Fruit fly (Drosophila melanogaster): Measurements from ENCODE around the gene sds22.
A peak's percentile ranks its signal among the peaks of the same experiment; 100 is the strongest.

The sds22 gene

DNA sequence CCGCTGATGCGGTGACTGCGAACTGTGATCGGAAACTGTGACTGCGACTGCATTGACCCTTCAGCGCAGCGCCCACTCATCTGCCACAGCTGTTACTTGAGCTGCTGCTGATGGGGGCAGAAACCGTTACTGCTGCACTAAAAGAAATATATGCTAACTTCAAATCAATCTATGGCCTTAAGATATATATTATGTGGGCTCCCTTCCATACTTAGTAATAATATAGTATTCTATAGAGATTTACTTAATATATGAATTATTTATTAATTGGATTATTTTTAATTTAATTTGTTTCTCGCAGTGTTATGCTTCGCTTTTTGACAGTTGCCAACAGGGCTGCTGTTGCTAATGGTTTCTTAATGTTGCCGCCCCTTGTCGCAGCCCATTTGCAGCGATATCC, 12.3 kb upstream of the sds22 start (continued):
- TF ChIP-seq CG14667 (GFP tag; IDR thresholded peaks at IDR 0.05) (no peak), amos (GFP tag; IDR thresholded peaks at IDR 0.05; ENCODE audit: partially characterized antibody) (no peak), Rx (GFP tag; IDR thresholded peaks at IDR 0.05) (no peak), CG10431 (GFP tag; optimal IDR thresholded peaks at IDR 0.05) (no peak), CG1792 (GFP tag; optimal IDR thresholded peaks at IDR 0.05) (no peak), Camta (GFP tag; optimal IDR thresholded peaks at IDR 0.05) (no peak), Taf1 (GFP tag; IDR thresholded peaks at IDR 0.05) (no peak), gem (tag; optimal IDR thresholded peaks at IDR 0.05) (peak; percentile 45), gro (GFP tag; optimal IDR thresholded peaks at IDR 0.05) (no peak), CG8765 (GFP tag; IDR thresholded peaks at IDR 0.05) (no peak), sens (GFP tag) (no peak), h (optimal IDR thresholded peaks at IDR 0.05) (no peak), Dll (GFP tag; IDR thresholded peaks at IDR 0.05; ENCODE audit: partially characterized antibody) (no peak), CG11093 (GFP tag; IDR thresholded peaks at IDR 0.05) (no peak), CG10959 (GFP tag; IDR thresholded peaks at IDR 0.05) (no peak), pita (GFP tag; optimal IDR thresholded peaks at IDR 0.05) (no peak), sd (tag; optimal IDR thresholded peaks at IDR 0.05) (no peak), CG11504 (tag; optimal IDR thresholded peaks at IDR 0.05) (peak; percentile 48), CG4404 (GFP tag; IDR thresholded peaks at IDR 0.05) (no peak), sr (GFP tag; IDR thresholded peaks at IDR 0.05) (peak; percentile 22; the same call in 1 of the 3 replicates), CG2678 (tag; optimal IDR thresholded peaks at IDR 0.05) (peak; percentile 4), cad (GFP tag; optimal IDR thresholded peaks at IDR 0.05) (no peak), Nf-YB (GFP tag; optimal IDR thresholded peaks at IDR 0.05) (no peak), YL-1 (GFP tag; optimal IDR thresholded peaks at IDR 0.05) (no peak), CG8944 (GFP tag; optimal IDR thresholded peaks at IDR 0.05) (no peak), Side (GFP tag; optimal IDR thresholded peaks at IDR 0.05) (no peak), Antp (GFP tag; optimal IDR thresholded peaks at IDR 0.05) (no peak), schlank (tag; optimal IDR thresholded peaks at IDR 0.05) (no peak), CG8290 (GFP tag; optimal IDR thresholded peaks at IDR 0.05) (no peak), CG8290 (tag; optimal IDR thresholded peaks at IDR 0.05) (no peak), Stat92E (GFP tag; optimal IDR thresholded peaks at IDR 0.05) (no peak), ac (GFP tag; optimal IDR thresholded peaks at IDR 0.05) (no peak), Optix (GFP tag; IDR thresholded peaks at IDR 0.05) (no peak), CG17361 (GFP tag; IDR thresholded peaks at IDR 0.05) (peak; percentile 43; the same call in 1 of the 3 replicates), ase (GFP tag; IDR thresholded peaks at IDR 0.05) (no peak), CG6813 (GFP tag; optimal IDR thresholded peaks at IDR 0.05) (no peak), CG2129 (GFP tag; IDR thresholded peaks at IDR 0.05; ENCODE audit: partially characterized antibody) (no peak), H15 (GFP tag; IDR thresholded peaks at IDR 0.05) (no peak), fd96Cb (tag; optimal IDR thresholded peaks at IDR 0.05) (peak; percentile 10), GATAe (GFP tag; conservative IDR thresholded peaks at IDR 0.05) (no peak), CG17829 (tag; optimal IDR thresholded peaks at IDR 0.05) (no peak), vvl (GFP tag; IDR thresholded peaks at IDR 0.05) (no peak), CG18476 (GFP tag; optimal IDR thresholded peaks at IDR 0.05) (no peak), bab2 (GFP tag; optimal IDR thresholded peaks at IDR 0.05) (no peak), sug (tag; optimal IDR thresholded peaks at IDR 0.05) (no peak), insv (GFP tag; optimal IDR thresholded peaks at IDR 0.05) (no peak), Ets97D (GFP tag; optimal IDR thresholded peaks at IDR 0.05) (no peak), lilli (GFP tag; optimal IDR thresholded peaks at IDR 0.05) (no peak), ranshi (GFP tag; IDR thresholded peaks at IDR 0.05) (no peak), CG10654 (GFP tag; optimal IDR thresholded peaks at IDR 0.05) (no peak), knrl (GFP tag; IDR thresholded peaks at IDR 0.05; ENCODE audit: partially characterized antibody) (no peak), eve (GFP tag; optimal IDR thresholded peaks at IDR 0.05) (no peak), CG18011 (GFP tag; optimal IDR thresholded peaks at IDR 0.05) (no peak)

All from whole organism, embryonic.